Worm (Caenorhabditis elegans) whole organism, L3 larva: ENCODE data around the gene frl-1.

Experiments
- R02D3.7 ChIP-seq: fragments of 150-350 bp; optimal IDR thresholded peaks from 2 replicates; lab custom pipeline; 2014; ENCODE audit warnings: missing biosample characterization, missing genetic modification characterization
- ZK546.5 ChIP-seq: sonication (generic microtip); optimal IDR thresholded peaks from 2 replicates; lab custom pipeline; 2017; ENCODE audit warnings: missing biosample characterization, missing genetic modification characterization
- aly-2 ChIP-seq: fragments of 150-350 bp; optimal IDR thresholded peaks from 2 replicates; lab custom pipeline; 2014; ENCODE audit warnings: missing biosample characterization, missing genetic modification characterization
- ama-1 ChIP-seq: fragments of 150-350 bp; optimal IDR thresholded peaks from 2 replicates; lab custom pipeline; 2018
- ceh-16 ChIP-seq: sonication (generic microtip); optimal IDR thresholded peaks from 2 replicates; lab custom pipeline; 2017; ENCODE audit warnings: missing biosample characterization, missing genetic modification characterization
- ceh-28 ChIP-seq: fragments of 150-350 bp; optimal IDR thresholded peaks from 2 replicates; lab custom pipeline; 2014; ENCODE audit warnings: missing biosample characterization, missing genetic modification reagents, missing genetic modification characterization
- ceh-82 ChIP-seq: fragments of 150-350 bp; optimal IDR thresholded peaks from 2 replicates; lab custom pipeline; 2014; ENCODE audit warnings: missing biosample characterization, missing genetic modification characterization
- ceh-9 ChIP-seq: sonication (generic microtip); optimal IDR thresholded peaks from 2 replicates; lab custom pipeline; 2018; ENCODE audit warnings: missing biosample characterization, missing genetic modification characterization
- daf-12 ChIP-seq: fragments of 150-350 bp; optimal IDR thresholded peaks from 2 replicates; lab custom pipeline; 2014; ENCODE audit warnings: missing biosample characterization, missing genetic modification reagents, missing genetic modification characterization
- egl-27 ChIP-seq: sonication (generic microtip); optimal IDR thresholded peaks from 4 replicates; lab custom pipeline; 2017; ENCODE audit warnings: missing biosample characterization, missing genetic modification reagents, missing genetic modification characterization
- egl-5 ChIP-seq: fragments of 150-350 bp; optimal IDR thresholded peaks from 2 replicates; lab custom pipeline; 2017; ENCODE audit warnings: missing biosample characterization, missing genetic modification reagents, missing genetic modification characterization, inconsistent platforms
- elt-1 ChIP-seq: fragments of 150-350 bp; optimal IDR thresholded peaks from 2 replicates; lab custom pipeline; 2014; ENCODE audit warnings: missing biosample characterization, missing genetic modification characterization
- elt-2 ChIP-seq: sonication (generic microtip); optimal IDR thresholded peaks from 2 replicates; lab custom pipeline; 2016; ENCODE audit warnings: missing genetic modification reagents, mild to moderate bottlenecking, missing genetic modification characterization, missing compliant biosample characterization
- elt-3 ChIP-seq, 3 experiments: fragments of 150-350 bp in 1 of 3; sonication (generic microtip) in 2 of 3; optimal IDR thresholded peaks; 2 replicates in 2 of 3; 4 replicates in 1 of 3; lab custom pipeline; 2014 to 2017; ENCODE audit warnings: missing biosample characterization in 3 of 3, missing genetic modification characterization in 3 of 3
- eor-1 ChIP-seq, 2 experiments: fragments of 150-350 bp; optimal IDR thresholded peaks; 2 replicates each; lab custom pipeline; 2014 to 2018; ENCODE audit warnings: missing biosample characterization in 2 of 2, missing genetic modification characterization in 2 of 2
- fkh-10 ChIP-seq: sonication (generic microtip); optimal IDR thresholded peaks from 2 replicates; lab custom pipeline; 2017; ENCODE audit warnings: missing biosample characterization, missing genetic modification reagents, missing genetic modification characterization
- fkh-2 ChIP-seq: fragments of 150-350 bp; optimal IDR thresholded peaks from 2 replicates; lab custom pipeline; 2014; ENCODE audit warnings: missing biosample characterization, missing genetic modification reagents, missing genetic modification characterization
- fos-1 ChIP-seq: fragments of 150-350 bp; optimal IDR thresholded peaks from 2 replicates; lab custom pipeline; 2014; ENCODE audit warnings: missing biosample characterization, missing genetic modification characterization
- hmg-11 ChIP-seq: sonication (generic microtip); optimal IDR thresholded peaks from 2 replicates; lab custom pipeline; 2016; ENCODE audit warnings: missing genetic modification characterization, missing compliant biosample characterization
- jun-1 ChIP-seq: fragments of 150-350 bp; optimal IDR thresholded peaks from 2 replicates; lab custom pipeline; 2014; ENCODE audit warnings: missing biosample characterization, missing genetic modification reagents, missing genetic modification characterization
- lin-15B ChIP-seq: fragments of 150-350 bp; optimal IDR thresholded peaks from 2 replicates; lab custom pipeline; 2014; ENCODE audit warnings: missing biosample characterization, missing genetic modification characterization
- lin-39 ChIP-seq: fragments of 150-350 bp; optimal IDR thresholded peaks from 2 replicates; lab custom pipeline; 2018; ENCODE audit warnings: missing biosample characterization, missing genetic modification reagents, missing genetic modification characterization
- lsy-12 ChIP-seq: sonication (generic microtip); optimal IDR thresholded peaks from 2 replicates; lab custom pipeline; 2016; ENCODE audit warnings: mild to moderate bottlenecking, missing genetic modification characterization, missing compliant biosample characterization
- mdl-1 ChIP-seq: fragments of 150-350 bp; optimal IDR thresholded peaks from 2 replicates; lab custom pipeline; 2014; ENCODE audit warnings: missing biosample characterization, missing genetic modification characterization
- mml-1 ChIP-seq: fragments of 150-350 bp; sonication (generic microtip); optimal IDR thresholded peaks from 3 replicates; lab custom pipeline; 2014; ENCODE audit warnings: missing biosample characterization, missing genetic modification characterization
- nfya-1 ChIP-seq: sonication (generic microtip); optimal IDR thresholded peaks from 2 replicates; lab custom pipeline; 2017; ENCODE audit warnings: missing genetic modification characterization, mild to moderate bottlenecking, missing compliant biosample characterization, antibody characterized with exemption, moderate library complexity; ENCODE audit not compliant: insufficient read depth
- nhr-11 ChIP-seq: fragments of 150-350 bp; optimal IDR thresholded peaks from 2 replicates; lab custom pipeline; 2014; ENCODE audit warnings: missing biosample characterization, missing genetic modification characterization
- nhr-12 ChIP-seq: fragments of 150-350 bp; optimal IDR thresholded peaks from 2 replicates; lab custom pipeline; 2014; ENCODE audit warnings: missing biosample characterization, missing genetic modification characterization
- nhr-23 ChIP-seq: fragments of 150-350 bp; optimal IDR thresholded peaks from 2 replicates; lab custom pipeline; 2014; ENCODE audit warnings: missing biosample characterization, missing genetic modification reagents, missing genetic modification characterization
- nhr-237 ChIP-seq: fragments of 150-350 bp; optimal IDR thresholded peaks from 2 replicates; lab custom pipeline; 2014; ENCODE audit warnings: missing biosample characterization, missing genetic modification characterization
- nhr-25 ChIP-seq: sonication (generic microtip); optimal IDR thresholded peaks from 2 replicates; lab custom pipeline; 2017; ENCODE audit warnings: missing biosample characterization, missing genetic modification characterization
- nhr-28 ChIP-seq: fragments of 150-350 bp; optimal IDR thresholded peaks from 2 replicates; lab custom pipeline; 2014; ENCODE audit warnings: missing biosample characterization, missing genetic modification characterization
- nhr-43 ChIP-seq: sonication (generic microtip); optimal IDR thresholded peaks from 2 replicates; lab custom pipeline; 2016; ENCODE audit warnings: mild to moderate bottlenecking, missing genetic modification characterization, missing compliant biosample characterization; ENCODE audit not compliant: poor library complexity, severe bottlenecking
- nhr-67 ChIP-seq: fragments of 150-350 bp; optimal IDR thresholded peaks from 2 replicates; lab custom pipeline; 2014; ENCODE audit warnings: missing biosample characterization, missing genetic modification characterization
- nhr-76 ChIP-seq: fragments of 150-350 bp; sonication (generic microtip); optimal IDR thresholded peaks from 5 replicates; lab custom pipeline; 2014; ENCODE audit warnings: missing biosample characterization, missing genetic modification characterization
- nhr-77 ChIP-seq: fragments of 150-350 bp; optimal IDR thresholded peaks from 2 replicates; lab custom pipeline; 2014; ENCODE audit warnings: missing biosample characterization, missing genetic modification characterization
- pha-4 ChIP-seq: fragments of 150-350 bp; optimal IDR thresholded peaks from 2 replicates; lab custom pipeline; 2014; ENCODE audit warnings: missing biosample characterization, missing genetic modification reagents, missing genetic modification characterization
- pqm-1 ChIP-seq: fragments of 150-350 bp; optimal IDR thresholded peaks from 2 replicates; lab custom pipeline; 2017; ENCODE audit warnings: missing biosample characterization, missing genetic modification characterization, inconsistent platforms
- sea-2 ChIP-seq: fragments of 150-350 bp; sonication (generic microtip); optimal IDR thresholded peaks from 4 replicates; lab custom pipeline; 2014; ENCODE audit warnings: missing biosample characterization, missing genetic modification reagents, missing genetic modification characterization
- skn-1 ChIP-seq: fragments of 150-350 bp; optimal IDR thresholded peaks from 2 replicates; lab custom pipeline; 2014; ENCODE audit warnings: missing biosample characterization, missing genetic modification characterization
- snpc-4 ChIP-seq: fragments of 150-350 bp; optimal IDR thresholded peaks from 2 replicates; lab custom pipeline; 2014; ENCODE audit warnings: missing biosample characterization, missing genetic modification characterization
- tbx-2 ChIP-seq: sonication (generic microtip); optimal IDR thresholded peaks from 2 replicates; lab custom pipeline; 2016; ENCODE audit warnings: mild to moderate bottlenecking, missing genetic modification characterization, missing compliant biosample characterization
- unc-39 ChIP-seq: sonication (generic microtip); optimal IDR thresholded peaks from 4 replicates; lab custom pipeline; 2017; ENCODE audit warnings: missing biosample characterization, missing genetic modification characterization
- unc-62 ChIP-seq: fragments of 150-350 bp; sonication (generic microtip); optimal IDR thresholded peaks from 4 replicates; lab custom pipeline; 2014; ENCODE audit warnings: missing biosample characterization, missing genetic modification reagents, missing genetic modification characterization
- zag-1 ChIP-seq: fragments of 150-350 bp; optimal IDR thresholded peaks from 2 replicates; lab custom pipeline; 2014; ENCODE audit warnings: missing biosample characterization, missing genetic modification characterization
- ztf-11 ChIP-seq: fragments of 150-350 bp; optimal IDR thresholded peaks from 2 replicates; lab custom pipeline; 2014; ENCODE audit warnings: missing biosample characterization, missing genetic modification characterization
- ztf-4 ChIP-seq: fragments of 150-350 bp; optimal IDR thresholded peaks from 2 replicates; lab custom pipeline; 2014; ENCODE audit warnings: missing biosample characterization, missing genetic modification characterization

frl-1 gene

ce11 chrIII:2150555-2150954, 26.6 kb downstream of the frl-1 start:
- TF ChIP-seq egl-27 (tag; lab: Kevin White, UChicago): no peak
- no peak for TF ChIP-seq nhr-11 (tag; lab: Kevin White, UChicago)
- TF ChIP-seq elt-3 (tag; optimal IDR thresholded peaks at IDR 0.05; lab: Kevin White, UChicago): no peak
- TF ChIP-seq nhr-28 (tag; lab: Kevin White, UChicago): no peak
- TF ChIP-seq unc-62 (GFP tag; lab: Kevin White, UChicago): no peak
- no peak for TF ChIP-seq zag-1 (tag; lab: Kevin White, UChicago)
- TF ChIP-seq ztf-4 (tag; lab: Kevin White, UChicago): no peak
- no peak for TF ChIP-seq daf-12 (tag; lab: Kevin White, UChicago)
- no peak for TF ChIP-seq elt-1 (tag; lab: Kevin White, UChicago)
- TF ChIP-seq nhr-25 (tag; lab: Kevin White, UChicago): no peak
- TF ChIP-seq nhr-76 (tag; lab: Kevin White, UChicago): no peak
- no peak for TF ChIP-seq lin-15B (tag; lab: Kevin White, UChicago)
- TF ChIP-seq hmg-11 (tag; lab: Kevin White, UChicago): no peak

DNA sequence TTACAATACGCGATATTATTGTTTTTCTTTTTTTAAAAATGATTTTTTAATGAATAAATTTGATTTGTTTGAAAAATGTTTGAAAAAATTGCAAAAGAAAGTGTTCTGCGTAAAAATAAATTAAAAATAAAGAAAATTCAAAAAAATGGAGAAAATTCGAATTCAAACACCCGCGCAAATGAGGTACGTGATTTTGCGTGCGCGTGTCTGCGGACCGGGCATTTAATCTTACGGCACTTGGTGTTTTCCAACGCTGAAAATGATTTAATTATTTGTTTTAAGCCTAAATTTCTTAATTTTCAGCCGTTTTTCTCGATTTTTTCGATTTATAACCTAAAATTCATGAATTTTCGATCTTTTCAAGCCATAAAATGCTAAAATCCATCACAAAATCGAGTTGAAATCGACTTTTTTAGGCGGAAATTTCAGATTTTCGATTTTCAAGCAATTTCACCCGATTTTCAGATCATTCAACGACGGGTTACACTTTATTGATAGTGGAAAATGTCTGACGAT, 27.6 kb downstream of the frl-1 start, which contains the start of gene gcn-1:
Gene gcn-1, plus strand, starts transcription at position 466 of the 516 bp plus-strand sequence.
- no peak for TF ChIP-seq ceh-16 (tag; lab: Kevin White, UChicago)
- no peak for TF ChIP-seq nhr-76 (tag; lab: Kevin White, UChicago)
- TF ChIP-seq lsy-12 (tag; lab: Kevin White, UChicago): no peak
- TF ChIP-seq nhr-43 (tag; lab: Kevin White, UChicago): no peak
- TF ChIP-seq lin-39 (tag; lab: Kevin White, UChicago): no peak
- TF ChIP-seq sea-2 (GFP tag; lab: Kevin White, UChicago): no peak
- no peak for TF ChIP-seq nhr-77 (tag; lab: Kevin White, UChicago)
- no peak for TF ChIP-seq elt-2 (tag; lab: Kevin White, UChicago)
- peak; percentile 74 for TF ChIP-seq egl-5 (tag; lab: Kevin White, UChicago)
- TF ChIP-seq fkh-2: no peak
- no peak for TF ChIP-seq nhr-25 (tag; lab: Kevin White, UChicago)
- TF ChIP-seq nhr-28 (tag; lab: Kevin White, UChicago): no peak
- TF ChIP-seq nhr-23 (tag; lab: Kevin White, UChicago): peak; percentile 67
- no peak for TF ChIP-seq mml-1 (tag; lab: Kevin White, UChicago)
- no peak for TF ChIP-seq ztf-11
- no peak for TF ChIP-seq unc-62 (GFP tag; lab: Kevin White, UChicago)
- no peak for TF ChIP-seq pqm-1 (tag; lab: Kevin White, UChicago)
- no peak for TF ChIP-seq ZK546.5 (tag; lab: Kevin White, UChicago)
- no peak for TF ChIP-seq jun-1
- TF ChIP-seq nhr-67 (tag; lab: Kevin White, UChicago): no peak
- no peak for TF ChIP-seq nhr-12 (tag; lab: Kevin White, UChicago)
- TF ChIP-seq fkh-10 (GFP tag; lab: Kevin White, UChicago): no peak
- TF ChIP-seq nhr-237 (tag; lab: Kevin White, UChicago): no peak
- TF ChIP-seq fos-1 (tag; lab: Kevin White, UChicago): no peak
- TF ChIP-seq elt-1 (tag; lab: Kevin White, UChicago): no peak
- no peak for TF ChIP-seq egl-27 (tag; lab: Kevin White, UChicago)
- no peak for TF ChIP-seq ama-1 (lab: Kevin White, UChicago)
- TF ChIP-seq eor-1 (tag; optimal IDR thresholded peaks at IDR 0.05; lab: Kevin White, UChicago): no peak
- TF ChIP-seq ceh-82: peak; percentile 6
- TF ChIP-seq R02D3.7 (tag; lab: Kevin White, UChicago): peak; percentile 41
- peak; percentile 71 for TF ChIP-seq pha-4 (tag; lab: Kevin White, UChicago)
- peak; percentile 73 for TF ChIP-seq tbx-2 (tag; lab: Kevin White, UChicago)
- peak; percentile 78 for TF ChIP-seq nfya-1 (tag; lab: Kevin White, UChicago)
- TF ChIP-seq snpc-4 (tag; lab: Kevin White, UChicago): no peak
- TF ChIP-seq mdl-1: no peak
- TF ChIP-seq zag-1 (tag; lab: Kevin White, UChicago): no peak
- TF ChIP-seq nhr-11 (tag; lab: Kevin White, UChicago): no peak
- TF ChIP-seq unc-39 (tag; lab: Kevin White, UChicago): no peak
- TF ChIP-seq aly-2 (tag; lab: Kevin White, UChicago): no peak
- TF ChIP-seq ceh-28 (tag; lab: Kevin White, UChicago): peak; percentile 53
- no peak for TF ChIP-seq ztf-4 (tag; lab: Kevin White, UChicago)
- no peak for TF ChIP-seq daf-12 (tag; lab: Kevin White, UChicago)
- TF ChIP-seq lin-15B (tag; lab: Kevin White, UChicago): peak; percentile 60
- TF ChIP-seq skn-1 (tag; lab: Kevin White, UChicago): no peak
- TF ChIP-seq elt-3 (tag; optimal IDR thresholded peaks at IDR 0.05; lab: Kevin White, UChicago): no peak
- no peak for TF ChIP-seq ceh-9 (tag; lab: Kevin White, UChicago)
- TF ChIP-seq hmg-11 (tag; lab: Kevin White, UChicago): peak; percentile 20
